Fruit fly (Drosophila melanogaster): ENCODE results near the gene Sec15.
A peak's percentile ranks its signal among the peaks of the same experiment; 100 is the strongest.

DNA sequence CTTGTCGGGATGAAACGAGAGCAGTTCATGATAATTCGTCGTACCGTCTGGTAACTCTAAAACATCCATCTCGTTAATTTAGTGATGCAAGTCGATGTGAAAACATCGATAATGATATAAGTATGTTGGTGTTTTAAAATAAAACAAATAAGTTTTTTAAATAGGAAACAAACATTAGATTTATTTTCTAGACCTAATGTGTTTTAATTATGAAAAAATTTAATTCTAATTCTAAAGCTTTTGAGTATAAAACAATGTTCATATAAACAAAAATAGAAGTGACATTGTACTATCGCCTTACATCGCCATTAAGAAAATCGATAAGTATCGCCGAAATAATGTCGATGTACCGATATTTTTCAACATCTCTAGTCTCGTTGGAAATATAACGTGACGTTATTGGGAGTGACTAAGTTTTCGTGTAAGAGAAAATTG is 3.3 kb upstream of the Sec15 start, which contains the start of gene Rab11:
- TF ChIP-seq CG13204 (GFP tag; optimal IDR thresholded peaks at IDR 0.05) (no peak), Ets98B (GFP tag; IDR thresholded peaks at IDR 0.05) (no peak), CG4496 (GFP tag; IDR thresholded peaks at IDR 0.05) (no peak), CG32121 (GFP tag; IDR thresholded peaks at IDR 0.05) (no peak), D1 (tag; optimal IDR thresholded peaks at IDR 0.05) (no peak), Pif1B (GFP tag; optimal IDR thresholded peaks at IDR 0.05) (no peak), CG8301 (tag; optimal IDR thresholded peaks at IDR 0.05) (no peak), CG34367 (tag; optimal IDR thresholded peaks at IDR 0.05) (peak; percentile 12), CG8159 (tag; optimal IDR thresholded peaks at IDR 0.05) (peak; percentile 39), fd96Ca (GFP tag; IDR thresholded peaks at IDR 0.05) (no peak), CG10348 (GFP tag; IDR thresholded peaks at IDR 0.05) (no peak), EcR (GFP tag; optimal IDR thresholded peaks at IDR 0.05) (no peak), Snoo (tag; optimal IDR thresholded peaks at IDR 0.05) (no peak), CG14655 (GFP tag; optimal IDR thresholded peaks at IDR 0.05) (no peak)

All from whole organism, pupa.